Fruit fly (Drosophila melanogaster): Measurements from ENCODE around the gene Sod1.

dm6 chr3L:11084557-11085231, 28.8 kb downstream of the Sod1 start:
- TF ChIP-seq z (GFP tag; IDR thresholded peaks at IDR 0.05) (peak; percentile 68; the same call in 1 of the 3 replicates), CG17361 (GFP tag; IDR thresholded peaks at IDR 0.05) (peak; percentile 97), lola (GFP tag; optimal IDR thresholded peaks at IDR 0.05) (peak in 1 of 3 experiments; percentile 98), dpn (GFP tag; optimal IDR thresholded peaks at IDR 0.05) (peak; percentile 97), Hmr (GFP tag; optimal IDR thresholded peaks at IDR 0.05) (peak; percentile 86), D (optimal IDR thresholded peaks at IDR 0.05) (no peak), D (GFP tag; optimal IDR thresholded peaks at IDR 0.05) (peak; percentile 95), CG15696 (tag; optimal IDR thresholded peaks at IDR 0.05) (peak; percentile 93), Dek (tag; optimal IDR thresholded peaks at IDR 0.05) (peak; percentile 90), CG6765 (GFP tag; optimal IDR thresholded peaks at IDR 0.05) (peak; percentile 62), CG4282 (GFP tag; optimal IDR thresholded peaks at IDR 0.05) (peak; percentile 90), CG13287 (GFP tag; IDR thresholded peaks at IDR 0.05; ENCODE audit: partially characterized antibody) (no peak), YL-1 (GFP tag; optimal IDR thresholded peaks at IDR 0.05) (peak; percentile 91), CG4617 (GFP tag; optimal IDR thresholded peaks at IDR 0.05; ENCODE audit: borderline replicate concordance) (peak; percentile 93), Lpt (GFP tag; optimal IDR thresholded peaks at IDR 0.05) (no peak)

All from whole organism, embryonic.